Fruit fly (Drosophila melanogaster) whole organism, embryonic: ENCODE measurements around the gene nAChRalpha6.

Experiments used
- Awh ChIP-seq: fragments of 200-800 bp; sonication (Bioruptor generic); IDR thresholded peaks from 2 replicates; pipeline ENCODE4, ENCODE4 v1.3.6; 2022; ENCODE audit warnings: missing biosample characterization, missing genetic modification characterization
- B-H2 ChIP-seq: fragments of 200-800 bp; sonication (Bioruptor generic); optimal IDR thresholded peaks from 2 replicates; lab custom pipeline; 2018; ENCODE audit warnings: missing biosample characterization, mild to moderate bottlenecking, missing genetic modification characterization
- CG10543 ChIP-seq: fragments of 200-800 bp; sonication (Bioruptor generic); optimal IDR thresholded peaks from 3 replicates; lab custom pipeline; 2017; ENCODE audit warnings: missing biosample characterization, mild to moderate bottlenecking, missing genetic modification characterization, moderate library complexity
- CG10654 ChIP-seq: fragments of 200-800 bp; sonication (Bioruptor generic); optimal IDR thresholded peaks from 2 replicates; lab custom pipeline; 2016; ENCODE audit warnings: missing biosample characterization, missing genetic modification characterization
- CG11085 ChIP-seq: fragments of 200-800 bp; sonication (Bioruptor generic); IDR thresholded peaks from 2 replicates; pipeline ENCODE4 v1.3.6; 2022; ENCODE audit warnings: missing biosample characterization, missing genetic modification characterization
- CG12769 ChIP-seq: fragments of 200-800 bp; sonication (Bioruptor generic); optimal IDR thresholded peaks from 2 replicates; lab custom pipeline; 2019; ENCODE audit warnings: missing biosample characterization, mild to moderate bottlenecking, missing genetic modification characterization, moderate library complexity
- CG13894 ChIP-seq: fragments of 200-800 bp; sonication (Bioruptor generic); optimal IDR thresholded peaks from 3 replicates; lab custom pipeline; 2018; ENCODE audit warnings: missing biosample characterization, mild to moderate bottlenecking, missing genetic modification characterization, moderate library complexity
- CG14014 ChIP-seq: fragments of 200-800 bp; sonication (Bioruptor generic); IDR thresholded peaks from 2 replicates; pipeline ENCODE4 v1.3.6; 2022; ENCODE audit warnings: missing biosample characterization, missing genetic modification characterization
- CG15269 ChIP-seq: fragments of 200-800 bp; sonication (Bioruptor generic); optimal IDR thresholded peaks from 2 replicates; lab custom pipeline; 2018; ENCODE audit warnings: missing biosample characterization, mild to moderate bottlenecking, missing genetic modification characterization, moderate library complexity
- CG15479 ChIP-seq: fragments of 200-800 bp; sonication (Bioruptor generic); optimal IDR thresholded peaks from 3 replicates; lab custom pipeline; 2019; ENCODE audit warnings: missing biosample characterization, mild to moderate bottlenecking, missing genetic modification characterization, moderate library complexity
- CG15514 ChIP-seq: fragments of 200-800 bp; sonication (Bioruptor generic); optimal IDR thresholded peaks from 3 replicates; lab custom pipeline; 2017; ENCODE audit warnings: missing biosample characterization, missing genetic modification characterization, mild to moderate bottlenecking, moderate library complexity, missing genetic modification reagents
- CG32532 ChIP-seq: fragments of 200-800 bp; sonication (Bioruptor generic); IDR thresholded peaks from 2 replicates; pipeline ENCODE4 v1.3.6; 2022; ENCODE audit warnings: missing biosample characterization, missing genetic modification characterization
- CG3407 ChIP-seq: fragments of 200-800 bp; sonication (Bioruptor generic); optimal IDR thresholded peaks from 2 replicates; lab custom pipeline; 2018; ENCODE audit warnings: missing biosample characterization, mild to moderate bottlenecking, missing genetic modification characterization
- CG34376 ChIP-seq: fragments of 200-800 bp; sonication (Bioruptor generic); optimal IDR thresholded peaks from 2 replicates; lab custom pipeline; 2018; ENCODE audit warnings: missing biosample characterization, mild to moderate bottlenecking, missing genetic modification characterization
- CG8290 ChIP-seq, 3 experiments: fragments of 200-800 bp; sonication (Bioruptor generic); optimal IDR thresholded peaks; 2 replicates each; lab custom pipeline; 2016 to 2019; ENCODE audit warnings: missing biosample characterization in 3 of 3, missing genetic modification characterization in 3 of 3, mild to moderate bottlenecking in 2 of 3, moderate library complexity in 1 of 3
- Ets97D ChIP-seq: fragments of 200-800 bp; sonication (Bioruptor generic); optimal IDR thresholded peaks from 3 replicates; lab custom pipeline; 2016; ENCODE audit warnings: missing biosample characterization, missing genetic modification characterization
- Fer1 ChIP-seq: fragments of 200-800 bp; sonication (Bioruptor generic); optimal IDR thresholded peaks from 2 replicates; lab custom pipeline; 2017; ENCODE audit warnings: missing biosample characterization, mild to moderate bottlenecking, missing genetic modification characterization
- GATAe ChIP-seq: fragments of 200-800 bp; sonication (Bioruptor generic); conservative IDR thresholded peaks from 2 replicates; pipeline ENCODE4 v1.3.6; 2022; ENCODE audit warnings: missing biosample characterization, missing genetic modification characterization
- Hey ChIP-seq: fragments of 200-800 bp; sonication (Bioruptor generic); optimal IDR thresholded peaks from 3 replicates; lab custom pipeline; 2018; ENCODE audit warnings: missing biosample characterization, mild to moderate bottlenecking, missing genetic modification characterization
- HmgZ ChIP-seq: fragments of 200-800 bp; sonication (Bioruptor generic); optimal IDR thresholded peaks from 2 replicates; lab custom pipeline; 2018; ENCODE audit warnings: missing biosample characterization, mild to moderate bottlenecking, missing genetic modification characterization
- Hmr ChIP-seq: fragments of 200-800 bp; sonication (Bioruptor generic); optimal IDR thresholded peaks from 3 replicates; lab custom pipeline; 2017; ENCODE audit warnings: mild to moderate bottlenecking, missing biosample characterization, missing genetic modification reagents, missing genetic modification characterization
- Med ChIP-seq: fragments of 200-800 bp; sonication (Bioruptor generic); peaks from one replicate; lab custom pipeline; 2016; ENCODE audit warnings: missing biosample characterization, missing genetic modification characterization, mild to moderate bottlenecking, inconsistent platforms, moderate library complexity
- Meics ChIP-seq: fragments of 200-800 bp; sonication (Bioruptor generic); optimal IDR thresholded peaks from 2 replicates; lab custom pipeline; 2017; ENCODE audit warnings: missing biosample characterization, mild to moderate bottlenecking, missing genetic modification characterization
- Nf-YB ChIP-seq: fragments of 200-800 bp; sonication (Bioruptor generic); optimal IDR thresholded peaks from 3 replicates; lab custom pipeline; 2019; ENCODE audit warnings: missing biosample characterization, mild to moderate bottlenecking, missing genetic modification characterization, moderate library complexity
- Nf-YC ChIP-seq: fragments of 200-800 bp; optimal IDR thresholded peaks from 3 replicates; lab custom pipeline; 2019; ENCODE audit warnings: missing biosample characterization, mild to moderate bottlenecking, missing genetic modification characterization, moderate library complexity
- Pdp1 ChIP-seq, 2 experiments: fragments of 200-800 bp; sonication (Bioruptor generic); optimal IDR thresholded peaks; 3 replicates each; lab custom pipeline; 2016; ENCODE audit warnings: missing biosample characterization in 2 of 2, missing genetic modification characterization in 2 of 2, mild to moderate bottlenecking in 1 of 2, moderate library complexity in 1 of 2
- abd-A ChIP-seq: fragments of 200-800 bp; sonication (Bioruptor generic); optimal IDR thresholded peaks from 3 replicates; lab custom pipeline; 2019; ENCODE audit warnings: missing biosample characterization, mild to moderate bottlenecking, missing genetic modification characterization, moderate library complexity
- amos ChIP-seq: fragments of 200-800 bp; sonication (Bioruptor generic); IDR thresholded peaks from 2 replicates; pipeline ENCODE4 v1.3.6; 2022; ENCODE audit warnings: missing biosample characterization, missing genetic modification characterization; ENCODE audit not compliant: partially characterized antibody
- ara ChIP-seq: fragments of 200-800 bp; sonication (Bioruptor generic); IDR thresholded peaks from 2 replicates; pipeline ENCODE4 v1.3.6; 2022; ENCODE audit warnings: missing biosample characterization, missing genetic modification characterization
- caup ChIP-seq: fragments of 200-800 bp; sonication (Bioruptor generic); optimal IDR thresholded peaks from 3 replicates; lab custom pipeline; 2017; ENCODE audit warnings: missing biosample characterization, mild to moderate bottlenecking, missing genetic modification characterization, moderate library complexity; ENCODE audit not compliant: severe bottlenecking
- chinmo ChIP-seq: fragments of 200-800 bp; sonication (Bioruptor generic); IDR thresholded peaks from 4 replicates; pipeline ENCODE4 v1.3.6; 2022; ENCODE audit warnings: missing biosample characterization, missing genetic modification characterization; ENCODE audit not compliant: partially characterized antibody
- cwo ChIP-seq: fragments of 200-800 bp; sonication (Bioruptor generic); optimal IDR thresholded peaks from 3 replicates; lab custom pipeline; 2017; ENCODE audit warnings: missing biosample characterization, missing genetic modification characterization, mild to moderate bottlenecking, moderate library complexity, missing genetic modification reagents
- exex ChIP-seq: fragments of 200-800 bp; sonication (Bioruptor generic); optimal IDR thresholded peaks from 4 replicates; lab custom pipeline; 2018; ENCODE audit warnings: missing biosample characterization, mild to moderate bottlenecking, missing genetic modification characterization, moderate library complexity
- ftz-f1 ChIP-seq: fragments of 200-800 bp; sonication (Bioruptor generic); optimal IDR thresholded peaks from 2 replicates; lab custom pipeline; 2016; ENCODE audit warnings: missing biosample characterization, missing genetic modification characterization
- grau ChIP-seq: fragments of 200-800 bp; optimal IDR thresholded peaks from 3 replicates; lab custom pipeline; 2019; ENCODE audit warnings: missing biosample characterization, mild to moderate bottlenecking, missing genetic modification characterization, moderate library complexity
- grn ChIP-seq: fragments of 200-800 bp; sonication (Bioruptor generic); optimal IDR thresholded peaks from 3 replicates; lab custom pipeline; 2017; ENCODE audit warnings: missing biosample characterization, missing genetic modification characterization
- gsb-n ChIP-seq: fragments of 200-800 bp; sonication (Bioruptor generic); optimal IDR thresholded peaks from 3 replicates; lab custom pipeline; 2018; ENCODE audit warnings: missing biosample characterization, mild to moderate bottlenecking, missing genetic modification characterization
- lbe ChIP-seq: fragments of 200-800 bp; sonication (Bioruptor generic); optimal IDR thresholded peaks from 2 replicates; lab custom pipeline; 2016; ENCODE audit warnings: missing biosample characterization, mild to moderate bottlenecking, missing genetic modification characterization
- mirr ChIP-seq: fragments of 200-800 bp; sonication (Bioruptor generic); optimal IDR thresholded peaks from 3 replicates; lab custom pipeline; 2018; ENCODE audit warnings: missing biosample characterization, mild to moderate bottlenecking, missing genetic modification characterization
- nom ChIP-seq: fragments of 200-800 bp; sonication (Bioruptor generic); optimal IDR thresholded peaks from 2 replicates; lab custom pipeline; 2017; ENCODE audit warnings: missing biosample characterization, missing genetic modification characterization, mild to moderate bottlenecking, moderate library complexity, missing genetic modification reagents
- odd ChIP-seq: fragments of 200-800 bp; sonication (Bioruptor generic); optimal IDR thresholded peaks from 2 replicates; lab custom pipeline; 2017; ENCODE audit warnings: missing biosample characterization, mild to moderate bottlenecking, missing genetic modification characterization
- pros ChIP-seq: fragments of 200-800 bp; sonication (Bioruptor generic); optimal IDR thresholded peaks from 3 replicates; lab custom pipeline; 2019; ENCODE audit warnings: missing biosample characterization, mild to moderate bottlenecking, missing genetic modification characterization, moderate library complexity
- rib ChIP-seq: fragments of 200-800 bp; sonication (Bioruptor generic); IDR thresholded peaks from 2 replicates; pipeline ENCODE4 v1.3.6; 2022; ENCODE audit warnings: missing biosample characterization, missing genetic modification characterization
- sd ChIP-seq: fragments of 200-800 bp; sonication (Bioruptor generic); optimal IDR thresholded peaks from 3 replicates; lab custom pipeline; 2018; ENCODE audit warnings: missing biosample characterization, mild to moderate bottlenecking, missing genetic modification characterization, moderate library complexity
- sug ChIP-seq: fragments of 200-800 bp; optimal IDR thresholded peaks from 2 replicates; lab custom pipeline; 2019; ENCODE audit warnings: missing biosample characterization, mild to moderate bottlenecking, missing genetic modification characterization, moderate library complexity
- tup ChIP-seq: fragments of 200-800 bp; sonication (Bioruptor generic); optimal IDR thresholded peaks from 2 replicates; lab custom pipeline; 2016; ENCODE audit warnings: missing biosample characterization, mild to moderate bottlenecking, missing genetic modification characterization, moderate library complexity
- unc-4 ChIP-seq: fragments of 200-800 bp; sonication (Bioruptor generic); IDR thresholded peaks from 2 replicates; pipeline ENCODE4 v1.3.6; 2022; ENCODE audit warnings: missing biosample characterization, missing genetic modification characterization; ENCODE audit not compliant: partially characterized antibody

nAChRalpha6 gene

DNA sequence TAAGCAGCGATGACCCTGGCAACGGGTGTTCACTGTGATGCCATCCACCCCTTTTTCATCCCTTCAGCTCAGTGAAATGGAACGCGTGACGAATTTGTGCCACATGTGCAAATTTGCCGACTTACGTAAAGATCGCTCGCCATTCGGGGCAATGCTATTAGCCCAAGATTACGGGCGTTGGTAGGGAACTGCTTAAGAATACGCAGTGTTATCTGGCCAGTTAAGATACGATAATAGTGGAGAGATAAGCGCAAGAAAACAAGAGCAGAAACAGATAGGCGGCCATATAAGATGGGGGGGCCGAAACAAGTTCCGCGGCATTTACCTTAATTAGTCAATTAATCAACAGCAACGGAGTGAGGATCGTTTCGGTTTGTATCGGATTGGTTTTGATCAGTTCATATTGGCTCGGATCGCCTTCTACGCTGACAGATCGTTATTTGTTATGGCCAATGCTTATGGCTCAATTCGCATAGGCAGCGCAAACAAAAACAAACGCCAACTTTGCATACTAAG is 100.1 kb downstream of the nAChRalpha6 start:
- TF ChIP-seq ftz-f1 (peak; percentile 35), Hey (peak; percentile 54), exex (peak; percentile 94), CG34376 (peak; percentile 41), gsb-n (tag; lab: Kevin White, UChicago) (peak; percentile 17), chinmo (GFP tag; lab: Robert Waterston, UW) (peak; percentile 78; the same call in 1 of the 4 replicates), CG13894 (tag; lab: Kevin White, UChicago) (peak; percentile 60), amos (GFP tag; lab: Robert Waterston, UW) (no peak), cwo (GFP tag; lab: Kevin White, UChicago) (peak; percentile 63), sd (tag; lab: Kevin White, UChicago) (peak; percentile 51), abd-A (tag; lab: Kevin White, UChicago) (peak; percentile 95), nom (GFP tag; lab: Kevin White, UChicago) (peak; percentile 22), unc-4 (no peak), Meics (GFP tag; lab: Kevin White, UChicago) (peak; percentile 10), Fer1 (GFP tag; lab: Kevin White, UChicago) (peak; percentile 36), grn (GFP tag; lab: Kevin White, UChicago) (peak; percentile 80), ara (GFP tag; lab: Robert Waterston, UW) (0 out of 2 replicates have a peak, but pooled peaks have one; percentile 7), CG15269 (tag; lab: Kevin White, UChicago) (no peak), grau (tag; lab: Kevin White, UChicago) (peak; percentile 1), HmgZ (tag; lab: Kevin White, UChicago) (peak; percentile 41), tup (GFP tag; lab: Kevin White, UChicago) (no peak), Med (peak; percentile 53), CG8290 (GFP tag; optimal IDR thresholded peaks at IDR 0.05; lab: Kevin White, UChicago) (no peak), CG8290 (tag; optimal IDR thresholded peaks at IDR 0.05; lab: Kevin White, UChicago) (peak in 1 of 2 experiments; percentile 8), caup (GFP tag; lab: Kevin White, UChicago) (peak; percentile 14), pros (peak; percentile 7), Nf-YB (GFP tag; lab: Kevin White, UChicago) (peak; percentile 2), sug (tag; lab: Kevin White, UChicago) (peak; percentile 81), Ets97D (no peak), mirr (GFP tag; lab: Kevin White, UChicago) (peak; percentile 87), GATAe (peak; percentile 53; the same call in 1 of the 2 replicates), odd (GFP tag; lab: Kevin White, UChicago) (no peak), CG11085 (GFP tag; lab: Robert Waterston, UW) (no peak), CG3407 (GFP tag; lab: Kevin White, UChicago) (no peak), rib (GFP tag; lab: Robert Waterston, UW) (0 out of 2 replicates have a peak, but pooled peaks have one; percentile 22), Nf-YC (peak; percentile 44), Hmr (GFP tag; lab: Kevin White, UChicago) (peak; percentile 30), Awh (GFP tag; lab: Robert Waterston, UW) (0 out of 2 replicates have a peak, but pooled peaks have one; percentile 20), CG15479 (GFP tag; lab: Kevin White, UChicago) (peak; percentile 99), Pdp1 (GFP tag; optimal IDR thresholded peaks at IDR 0.05; lab: Kevin White, UChicago) (peak in 1 of 2 experiments; percentile 58), CG10543 (GFP tag; lab: Kevin White, UChicago) (peak; percentile 55), CG32532 (no peak), CG10654 (GFP tag; lab: Kevin White, UChicago) (no peak), CG12769 (tag; lab: Kevin White, UChicago) (peak; percentile 15), B-H2 (GFP tag; lab: Kevin White, UChicago) (peak; percentile 17), CG15514 (GFP tag; lab: Kevin White, UChicago) (peak; percentile 24), lbe (GFP tag; lab: Kevin White, UChicago) (peak; percentile 5), CG14014 (0 out of 2 replicates have a peak, but pooled peaks have one; percentile 18)
